Worm (Caenorhabditis elegans): ENCODE results near the gene uev-2.

DNA sequence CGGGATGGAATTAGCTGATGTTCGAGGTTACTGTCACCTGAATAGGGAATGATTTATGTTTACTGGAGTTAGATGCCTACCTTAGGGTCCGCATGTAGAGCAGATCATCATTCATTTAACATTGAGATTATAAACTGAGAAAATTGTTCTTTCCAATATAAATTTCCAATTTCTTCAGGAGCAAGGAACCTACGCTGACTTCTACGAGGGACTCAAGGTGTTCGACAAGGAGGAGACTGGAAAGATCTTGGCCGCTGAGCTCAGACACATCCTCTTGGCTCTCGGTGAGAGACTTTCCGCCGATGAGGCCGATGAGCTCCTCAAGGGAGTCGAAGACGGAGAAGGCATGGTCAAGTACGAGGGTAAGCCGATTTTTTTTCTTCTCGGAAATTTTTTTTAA lies 16.4 kb upstream of the uev-2 start:
- TF ChIP-seq pag-3 (tag; optimal IDR thresholded peaks at IDR 0.05; ENCODE audit: borderline replicate concordance) (no peak), ama-1 (optimal IDR thresholded peaks at IDR 0.05) (no peak), dve-1 (tag; optimal IDR thresholded peaks at IDR 0.05) (no peak), nfya-1 (tag; optimal IDR thresholded peaks at IDR 0.05) (no peak), hlh-30 (tag; optimal IDR thresholded peaks at IDR 0.05; ENCODE audit: insufficient read depth) (no peak), ceh-9 (tag; optimal IDR thresholded peaks at IDR 0.05) (no peak), eyg-1 (tag; optimal IDR thresholded peaks at IDR 0.05) (no peak), elt-2 (tag; optimal IDR thresholded peaks at IDR 0.05) (no peak), pat-9 (tag; optimal IDR thresholded peaks at IDR 0.05) (no peak), odd-2 (tag; optimal IDR thresholded peaks at IDR 0.05) (no peak), ceh-34 (tag; optimal IDR thresholded peaks at IDR 0.05) (no peak)

Data from whole organism, late embryonic.